Fruit fly (Drosophila melanogaster) whole organism, embryonic: ENCODE measurements around the gene cert.

Source experiments
- CG10147 ChIP-seq: fragments of 200-800 bp; sonication (Bioruptor generic); optimal IDR thresholded peaks from 2 replicates; lab custom pipeline; 2019; ENCODE audit warnings: missing biosample characterization, mild to moderate bottlenecking, missing genetic modification characterization, moderate library complexity
- CG10209 ChIP-seq: fragments of 200-800 bp; sonication (Bioruptor generic); optimal IDR thresholded peaks from 3 replicates; lab custom pipeline; 2017; ENCODE audit warnings: missing biosample characterization, mild to moderate bottlenecking, missing genetic modification characterization, missing genetic modification reagents
- CG13123 ChIP-seq: fragments of 200-800 bp; sonication (Bioruptor generic); optimal IDR thresholded peaks from 2 replicates; lab custom pipeline; 2016; ENCODE audit warnings: missing biosample characterization, missing genetic modification characterization
- CG13424 ChIP-seq: fragments of 200-800 bp; sonication (Bioruptor generic); optimal IDR thresholded peaks from 2 replicates; lab custom pipeline; 2019; ENCODE audit warnings: missing biosample characterization, mild to moderate bottlenecking, missing genetic modification characterization, moderate library complexity
- CG15514 ChIP-seq: fragments of 200-800 bp; sonication (Bioruptor generic); optimal IDR thresholded peaks from 3 replicates; lab custom pipeline; 2017; ENCODE audit warnings: missing biosample characterization, missing genetic modification characterization, mild to moderate bottlenecking, moderate library complexity, missing genetic modification reagents
- CG1647 ChIP-seq: fragments of 200-800 bp; sonication (Bioruptor generic); optimal IDR thresholded peaks from 3 replicates; lab custom pipeline; 2016; ENCODE audit warnings: missing biosample characterization, missing genetic modification characterization
- CG16779 ChIP-seq: fragments of 200-800 bp; sonication (Bioruptor generic); IDR thresholded peaks from 2 replicates; pipeline ENCODE4 v1.3.6; 2022; ENCODE audit warnings: missing biosample characterization, missing genetic modification characterization
- CG18476 ChIP-seq: fragments of 200-800 bp; sonication (Bioruptor generic); optimal IDR thresholded peaks from 2 replicates; lab custom pipeline; 2016; ENCODE audit warnings: missing biosample characterization, mild to moderate bottlenecking, missing genetic modification characterization
- CG2199 ChIP-seq: fragments of 200-800 bp; sonication (Bioruptor generic); IDR thresholded peaks from 3 replicates; pipeline ENCODE4 v1.3.6; 2022; ENCODE audit warnings: missing biosample characterization, missing genetic modification characterization
- CG32532 ChIP-seq: fragments of 200-800 bp; sonication (Bioruptor generic); IDR thresholded peaks from 2 replicates; pipeline ENCODE4 v1.3.6; 2022; ENCODE audit warnings: missing biosample characterization, missing genetic modification characterization
- CG33557 ChIP-seq: fragments of 200-800 bp; sonication (Bioruptor generic); optimal IDR thresholded peaks from 2 replicates; lab custom pipeline; 2019; ENCODE audit warnings: missing biosample characterization, mild to moderate bottlenecking, missing genetic modification characterization, moderate library complexity
- CG34376 ChIP-seq: fragments of 200-800 bp; sonication (Bioruptor generic); optimal IDR thresholded peaks from 2 replicates; lab custom pipeline; 2018; ENCODE audit warnings: missing biosample characterization, mild to moderate bottlenecking, missing genetic modification characterization
- CG4404 ChIP-seq: fragments of 200-800 bp; sonication (Bioruptor generic); IDR thresholded peaks from 2 replicates; pipeline ENCODE4 v1.3.6; 2022; ENCODE audit warnings: missing biosample characterization, missing genetic modification characterization
- CG4424 ChIP-seq: fragments of 200-800 bp; sonication (Bioruptor generic); optimal IDR thresholded peaks from 3 replicates; lab custom pipeline; 2016; ENCODE audit warnings: missing biosample characterization, missing genetic modification characterization
- CG4617 ChIP-seq: fragments of 200-800 bp; sonication (Bioruptor generic); optimal IDR thresholded peaks from 3 replicates; lab custom pipeline; 2016; ENCODE audit warnings: missing biosample characterization, missing genetic modification characterization, borderline replicate concordance
- CG5245 ChIP-seq: fragments of 200-800 bp; sonication (Bioruptor generic); optimal IDR thresholded peaks from 3 replicates; lab custom pipeline; 2016; ENCODE audit warnings: missing biosample characterization, missing genetic modification characterization
- CG5953 ChIP-seq: fragments of 200-800 bp; sonication (Bioruptor generic); IDR thresholded peaks from 2 replicates; pipeline ENCODE4 v1.3.6; 2022; ENCODE audit warnings: missing biosample characterization, missing genetic modification characterization
- CG8924 ChIP-seq: fragments of 200-800 bp; optimal IDR thresholded peaks from 3 replicates; lab custom pipeline; 2019; ENCODE audit warnings: missing biosample characterization, mild to moderate bottlenecking, missing genetic modification characterization, moderate library complexity
- Camta ChIP-seq: fragments of 200-800 bp; sonication (Bioruptor generic); optimal IDR thresholded peaks from 2 replicates; lab custom pipeline; 2016; ENCODE audit warnings: missing biosample characterization, missing genetic modification characterization
- D19B ChIP-seq: fragments of 200-800 bp; sonication (Bioruptor generic); optimal IDR thresholded peaks from 2 replicates; lab custom pipeline; 2017; ENCODE audit warnings: missing biosample characterization, mild to moderate bottlenecking, missing genetic modification characterization
- ERR ChIP-seq: fragments of 200-800 bp; sonication (Bioruptor generic); optimal IDR thresholded peaks from 2 replicates; lab custom pipeline; 2016; ENCODE audit warnings: missing biosample characterization, missing genetic modification characterization
- Elba2 ChIP-seq: fragments of 200-800 bp; sonication (Bioruptor generic); optimal IDR thresholded peaks from 3 replicates; lab custom pipeline; 2016; ENCODE audit warnings: missing biosample characterization, missing genetic modification characterization
- Ets97D ChIP-seq: fragments of 200-800 bp; sonication (Bioruptor generic); optimal IDR thresholded peaks from 3 replicates; lab custom pipeline; 2016; ENCODE audit warnings: missing biosample characterization, missing genetic modification characterization
- Fer2 ChIP-seq: fragments of 200-800 bp; sonication (Bioruptor generic); optimal IDR thresholded peaks from 2 replicates; lab custom pipeline; 2018; ENCODE audit warnings: missing biosample characterization, mild to moderate bottlenecking, missing genetic modification characterization, moderate library complexity
- HLH54F ChIP-seq: fragments of 200-800 bp; sonication (Bioruptor generic); optimal IDR thresholded peaks from 3 replicates; lab custom pipeline; 2016; ENCODE audit warnings: missing biosample characterization, missing genetic modification characterization
- HLHmδ ChIP-seq: fragments of 200-800 bp; sonication (Bioruptor generic); optimal IDR thresholded peaks from 2 replicates; lab custom pipeline; 2018; ENCODE audit warnings: missing biosample characterization, mild to moderate bottlenecking, missing genetic modification characterization, moderate library complexity
- Rfx ChIP-seq: fragments of 200-800 bp; sonication (Bioruptor generic); IDR thresholded peaks from 2 replicates; pipeline ENCODE4 v1.3.6; 2022; ENCODE audit warnings: missing biosample characterization, missing genetic modification characterization
- Sry-β ChIP-seq: fragments of 200-800 bp; sonication (Bioruptor generic); optimal IDR thresholded peaks from 2 replicates; lab custom pipeline; 2018; ENCODE audit warnings: missing biosample characterization, mild to moderate bottlenecking, missing genetic modification characterization, moderate library complexity
- Sry-δ ChIP-seq: fragments of 200-800 bp; sonication (Bioruptor generic); optimal IDR thresholded peaks from 2 replicates; lab custom pipeline; 2016; ENCODE audit warnings: missing biosample characterization, missing genetic modification characterization
- TFAM ChIP-seq: fragments of 200-800 bp; sonication (Bioruptor generic); optimal IDR thresholded peaks from 2 replicates; lab custom pipeline; 2017; ENCODE audit warnings: missing biosample characterization, missing genetic modification characterization, inconsistent platforms
- Tbp ChIP-seq: fragments of >200 bp; optimal IDR thresholded peaks from 2 replicates; lab custom pipeline; 2018; ENCODE audit warnings: missing biosample characterization, missing genetic modification characterization
- abd-A ChIP-seq: fragments of 200-800 bp; sonication (Bioruptor generic); optimal IDR thresholded peaks from 3 replicates; lab custom pipeline; 2019; ENCODE audit warnings: missing biosample characterization, mild to moderate bottlenecking, missing genetic modification characterization, moderate library complexity
- bigmax ChIP-seq: fragments of 200-800 bp; sonication (Bioruptor generic); optimal IDR thresholded peaks from 2 replicates; lab custom pipeline; 2018; ENCODE audit warnings: missing biosample characterization, mild to moderate bottlenecking, missing genetic modification characterization
- dimm ChIP-seq: fragments of 200-800 bp; sonication (Bioruptor generic); IDR thresholded peaks from 2 replicates; pipeline ENCODE4 v1.3.6; 2022; ENCODE audit warnings: missing biosample characterization, missing genetic modification characterization
- dpn ChIP-seq, 2 experiments: fragments of 200-800 bp; sonication (Bioruptor generic); optimal IDR thresholded peaks; 3 replicates each; lab custom pipeline; 2016; ENCODE audit warnings: missing biosample characterization in 2 of 2, missing genetic modification characterization in 2 of 2
- emc ChIP-seq: fragments of 200-800 bp; sonication (Bioruptor generic); optimal IDR thresholded peaks from 2 replicates; lab custom pipeline; 2016; ENCODE audit warnings: missing biosample characterization, missing genetic modification characterization
- ems ChIP-seq: fragments of 200-800 bp; sonication (Bioruptor generic); optimal IDR thresholded peaks from 3 replicates; lab custom pipeline; 2016; ENCODE audit warnings: missing biosample characterization, missing genetic modification characterization
- esg ChIP-seq: fragments of 200-800 bp; sonication (Bioruptor generic); conservative IDR thresholded peaks from 2 replicates; pipeline ENCODE4 v1.3.6; 2022; ENCODE audit warnings: missing biosample characterization, missing genetic modification characterization
- ewg ChIP-seq: fragments of 200-800 bp; sonication (Bioruptor generic); optimal IDR thresholded peaks from 3 replicates; lab custom pipeline; 2017; ENCODE audit warnings: mild to moderate bottlenecking, missing biosample characterization, missing genetic modification reagents, missing genetic modification characterization
- fd102C ChIP-seq: fragments of 200-800 bp; sonication (Bioruptor generic); optimal IDR thresholded peaks from 2 replicates; lab custom pipeline; 2018; ENCODE audit warnings: missing biosample characterization, mild to moderate bottlenecking, missing genetic modification characterization, moderate library complexity
- fd3F ChIP-seq: fragments of 200-800 bp; sonication (Bioruptor generic); optimal IDR thresholded peaks from 2 replicates; lab custom pipeline; 2018; ENCODE audit warnings: missing biosample characterization, mild to moderate bottlenecking, missing genetic modification characterization, moderate library complexity
- gce ChIP-seq: fragments of 200-800 bp; sonication (Bioruptor generic); IDR thresholded peaks from 3 replicates; pipeline ENCODE4 v1.3.6; 2022; ENCODE audit warnings: missing biosample characterization, missing genetic modification characterization
- ind ChIP-seq: fragments of 200-800 bp; sonication (Bioruptor generic); optimal IDR thresholded peaks from 3 replicates; lab custom pipeline; 2016; ENCODE audit warnings: missing biosample characterization, missing genetic modification characterization
- knrl ChIP-seq: fragments of 200-800 bp; sonication (Bioruptor generic); IDR thresholded peaks from 3 replicates; pipeline ENCODE4 v1.3.6; 2022; ENCODE audit warnings: missing biosample characterization, missing genetic modification characterization; ENCODE audit not compliant: partially characterized antibody
- maf-S ChIP-seq: fragments of 200-800 bp; sonication (Bioruptor generic); optimal IDR thresholded peaks from 2 replicates; lab custom pipeline; 2016; ENCODE audit warnings: missing biosample characterization, missing genetic modification characterization
- p53 ChIP-seq: fragments of 200-800 bp; sonication (Bioruptor generic); optimal IDR thresholded peaks from 2 replicates; lab custom pipeline; 2016; ENCODE audit warnings: missing biosample characterization, missing genetic modification characterization
- psq ChIP-seq: fragments of 200-800 bp; sonication (Bioruptor generic); optimal IDR thresholded peaks from 2 replicates; lab custom pipeline; 2017; ENCODE audit warnings: missing biosample characterization, missing genetic modification characterization
- ranshi ChIP-seq: fragments of 200-800 bp; sonication (Bioruptor generic); IDR thresholded peaks from 2 replicates; pipeline ENCODE4 v1.3.6; 2022; ENCODE audit warnings: missing biosample characterization, missing genetic modification characterization
- tap ChIP-seq: fragments of 200-800 bp; optimal IDR thresholded peaks from 3 replicates; lab custom pipeline; 2019; ENCODE audit warnings: missing biosample characterization, mild to moderate bottlenecking, missing genetic modification characterization, moderate library complexity
- wdn ChIP-seq: fragments of 200-800 bp; sonication (Bioruptor generic); IDR thresholded peaks from 2 replicates; pipeline ENCODE4 v1.3.6; 2022; ENCODE audit warnings: missing biosample characterization, missing genetic modification characterization

Gene cert

dm6 chr3L:8315141-8315816 lies 25.6 kb upstream of the cert start, which contains the start of gene Cpsf6 (continued):
- TF ChIP-seq CG2199 (GFP tag; lab: Robert Waterston, UW) (no peak), CG15514 (GFP tag; lab: Kevin White, UChicago) (peak; percentile 80), CG10209 (GFP tag; lab: Kevin White, UChicago) (peak; percentile 63), dpn (GFP tag; optimal IDR thresholded peaks at IDR 0.05; lab: Kevin White, UChicago) (peak; percentile 52 to 71), CG34376 (GFP tag; lab: Kevin White, UChicago) (no peak), fd3F (GFP tag; lab: Kevin White, UChicago) (peak; percentile 62), gce (GFP tag; lab: Robert Waterston, UW) (0 out of 3 replicates have a peak, but pooled peaks have one; percentile 19), Camta (GFP tag; lab: Kevin White, UChicago) (peak; percentile 9), tap (no peak), Tbp (GFP tag; lab: Kevin White, UChicago) (peak; percentile 27), bigmax (GFP tag; lab: Kevin White, UChicago) (no peak), HLHmδ (no peak), ind (GFP tag; lab: Kevin White, UChicago) (peak; percentile 56), CG13424 (tag; lab: Kevin White, UChicago) (peak; percentile 79), Ets97D (GFP tag; lab: Kevin White, UChicago) (peak; percentile 49), CG8924 (peak; percentile 66), Sry-β (no peak), CG5953 (GFP tag; lab: Robert Waterston, UW) (no peak), CG1647 (GFP tag; lab: Kevin White, UChicago) (no peak), Fer2 (tag; lab: Kevin White, UChicago) (peak; percentile 27), emc (GFP tag; lab: Kevin White, UChicago) (no peak), Elba2 (GFP tag; lab: Kevin White, UChicago) (peak; percentile 16), CG32532 (peak; percentile 72), Rfx (GFP tag; lab: Robert Waterston, UW) (peak; percentile 70), D19B (GFP tag; lab: Kevin White, UChicago) (peak; percentile 49), maf-S (GFP tag; lab: Kevin White, UChicago) (no peak), ewg (GFP tag; lab: Kevin White, UChicago) (peak; percentile 19), p53 (GFP tag; lab: Kevin White, UChicago) (no peak), CG33557 (GFP tag; lab: Kevin White, UChicago) (peak; percentile 59), knrl (GFP tag; lab: Robert Waterston, UW) (no peak), CG10147 (GFP tag; lab: Kevin White, UChicago) (peak; percentile 44), CG5245 (GFP tag; lab: Kevin White, UChicago) (peak; percentile 25), fd102C (GFP tag; lab: Kevin White, UChicago) (peak; percentile 5), CG4617 (GFP tag; lab: Kevin White, UChicago) (peak; percentile 54), ranshi (no peak; the same call in 1 of the 2 replicates), dimm (GFP tag; lab: Robert Waterston, UW) (no peak), CG18476 (GFP tag; lab: Kevin White, UChicago) (peak; percentile 64), HLH54F (GFP tag; lab: Kevin White, UChicago) (no peak), esg (GFP tag; lab: Robert Waterston, UW) (peak; percentile 37; the same call in 1 of the 2 replicates), Sry-δ (GFP tag; lab: Kevin White, UChicago) (peak; percentile 41), TFAM (GFP tag; lab: Kevin White, UChicago) (no peak), abd-A (tag; lab: Kevin White, UChicago) (no peak), CG4404 (GFP tag; lab: Robert Waterston, UW) (0 out of 2 replicates have a peak, but pooled peaks have one; percentile 15), CG13123 (GFP tag; lab: Kevin White, UChicago) (no peak), ERR (GFP tag; lab: Kevin White, UChicago) (no peak), psq (GFP tag; lab: Kevin White, UChicago) (peak; percentile 17), CG4424 (GFP tag; lab: Kevin White, UChicago) (peak; percentile 60), wdn (no peak), CG16779 (GFP tag; lab: Robert Waterston, UW) (no peak; the same call in 1 of the 2 replicates), ems (peak; percentile 35)
